Fruit fly (Drosophila melanogaster) whole organism, wandering third instar larva: ENCODE measurements around the gene Scgdelta.

Experiments used
- Abd-B ChIP-seq: fragments of >200 bp; optimal IDR thresholded peaks from 2 replicates; lab custom pipeline; 2017; ENCODE audit warnings: missing biosample characterization, missing genetic modification characterization
- CG32264 ChIP-seq: fragments of 200-800 bp; sonication (Bioruptor generic); optimal IDR thresholded peaks from 2 replicates; lab custom pipeline; 2016; ENCODE audit warnings: missing biosample characterization, missing genetic modification characterization
- CG9705 ChIP-seq: fragments of 200-800 bp; sonication (Bioruptor generic); optimal IDR thresholded peaks from 2 replicates; lab custom pipeline; 2018; ENCODE audit warnings: missing biosample characterization, mild to moderate bottlenecking, missing genetic modification characterization
- CrebA ChIP-seq: fragments of 200-800 bp; sonication (Bioruptor generic); optimal IDR thresholded peaks from 2 replicates; lab custom pipeline; 2016; ENCODE audit warnings: missing biosample characterization, mild to moderate bottlenecking, missing genetic modification characterization, borderline replicate concordance
- Dif ChIP-seq: fragments of 200-275, 200-300 bp; sonication (Bioruptor generic); optimal IDR thresholded peaks from 2 replicates; lab custom pipeline; 2018; ENCODE audit warnings: missing biosample characterization, missing genetic modification characterization; ENCODE audit not compliant: partially characterized antibody
- HLH106 ChIP-seq: fragments of 200-800 bp; optimal IDR thresholded peaks from 3 replicates; lab custom pipeline; 2019; ENCODE audit warnings: missing biosample characterization, mild to moderate bottlenecking, missing genetic modification characterization, moderate library complexity
- Hnf4 ChIP-seq: fragments of 200-800 bp; sonication (Bioruptor generic); optimal IDR thresholded peaks from 2 replicates; lab custom pipeline; 2016; ENCODE audit warnings: missing biosample characterization, mild to moderate bottlenecking, missing genetic modification characterization
- Hr78 ChIP-seq: fragments of >200 bp; optimal IDR thresholded peaks from 2 replicates; lab custom pipeline; 2017; ENCODE audit warnings: missing biosample characterization, missing genetic modification characterization
- Hr83 ChIP-seq: fragments of 200-300 bp; sonication (Bioruptor generic); optimal IDR thresholded peaks from 2 replicates; lab custom pipeline; 2016; ENCODE audit warnings: missing biosample characterization, mild to moderate bottlenecking, missing genetic modification characterization, moderate library complexity; ENCODE audit not compliant: poor library complexity, severe bottlenecking
- Jra ChIP-seq: sonication (Bioruptor generic); optimal IDR thresholded peaks from 2 replicates; lab custom pipeline; 2016; ENCODE audit warnings: missing biosample characterization, missing genetic modification characterization
- Mio ChIP-seq: sonication (Bioruptor generic); optimal IDR thresholded peaks from 2 replicates; lab custom pipeline; 2016; ENCODE audit warnings: missing biosample characterization, missing genetic modification characterization
- Myc ChIP-seq: fragments of >200 bp; optimal IDR thresholded peaks from 2 replicates; lab custom pipeline; 2017
- N ChIP-seq: fragments of >200 bp; optimal IDR thresholded peaks from 2 replicates; lab custom pipeline; 2018; ENCODE audit warnings: missing biosample characterization, missing external identifiers, missing genetic modification characterization
- Rel ChIP-seq, 2 experiments: fragments of 200-800 bp; sonication (Bioruptor generic) in 1 of 2; optimal IDR thresholded peaks; 2 replicates in 1 of 2; 3 replicates in 1 of 2; lab custom pipeline; 2016 to 2019; ENCODE audit warnings: mild to moderate bottlenecking in 2 of 2, missing biosample characterization in 2 of 2, missing genetic modification characterization in 2 of 2, moderate library complexity in 1 of 2
- Sp1 ChIP-seq: fragments of 200-800 bp; sonication (Bioruptor generic); optimal IDR thresholded peaks from 3 replicates; lab custom pipeline; 2019; ENCODE audit warnings: missing biosample characterization, mild to moderate bottlenecking, missing genetic modification characterization, moderate library complexity
- Vsx2 ChIP-seq: fragments of 200-300, 225-300 bp; sonication (Bioruptor generic); optimal IDR thresholded peaks from 2 replicates; lab custom pipeline; 2018; ENCODE audit warnings: missing biosample characterization, missing genetic modification characterization; ENCODE audit not compliant: partially characterized antibody
- brk ChIP-seq: fragments of 200-800 bp; sonication (Bioruptor generic); optimal IDR thresholded peaks from 2 replicates; lab custom pipeline; 2016; ENCODE audit warnings: missing biosample characterization, mild to moderate bottlenecking, missing genetic modification characterization
- dl ChIP-seq, 2 experiments: fragments of 175-275, 200-275 bp in 1 of 2; fragments of 200-275 bp in 1 of 2; sonication (Bioruptor generic); optimal IDR thresholded peaks; lab custom pipeline; 2018; ENCODE audit warnings: mild to moderate bottlenecking in 2 of 2, missing biosample characterization in 2 of 2, missing genetic modification characterization in 2 of 2, moderate library complexity in 2 of 2; ENCODE audit not compliant: partially characterized antibody in 2 of 2, insufficient read depth in 1 of 2
- dmrt93B ChIP-seq: fragments of 200-800 bp; sonication (Bioruptor generic); optimal IDR thresholded peaks from 2 replicates; lab custom pipeline; 2018; ENCODE audit warnings: missing biosample characterization, mild to moderate bottlenecking, missing genetic modification characterization
- dsf ChIP-seq: sonication (Bioruptor generic); optimal IDR thresholded peaks from 2 replicates; lab custom pipeline; 2016; ENCODE audit warnings: missing biosample characterization, missing genetic modification characterization, borderline replicate concordance
- ey ChIP-seq: fragments of 200-800 bp; sonication (Bioruptor generic); optimal IDR thresholded peaks from 2 replicates; lab custom pipeline; 2016; ENCODE audit warnings: missing biosample characterization, missing genetic modification characterization
- foxo ChIP-seq, 2 experiments: fragments of 200-800 bp; sonication (Bioruptor generic); optimal IDR thresholded peaks; 2 replicates in 1 of 2; 3 replicates in 1 of 2; lab custom pipeline; 2016 to 2017; ENCODE audit warnings: missing biosample characterization in 2 of 2, missing genetic modification characterization in 2 of 2
- fru ChIP-seq: fragments of 200-800 bp; sonication (Bioruptor generic); optimal IDR thresholded peaks from 3 replicates; lab custom pipeline; 2016; ENCODE audit warnings: missing biosample characterization, mild to moderate bottlenecking, missing genetic modification characterization
- h ChIP-seq: fragments of 200-800 bp; sonication (Bioruptor generic); optimal IDR thresholded peaks from 3 replicates; lab custom pipeline; 2016; ENCODE audit warnings: missing biosample characterization, mild to moderate bottlenecking, missing genetic modification characterization
- lola ChIP-seq: fragments of >200 bp; optimal IDR thresholded peaks from 2 replicates; lab custom pipeline; 2017; ENCODE audit warnings: missing biosample characterization, missing genetic modification characterization
- pan ChIP-seq: fragments of >200 bp; optimal IDR thresholded peaks from 2 replicates; lab custom pipeline; 2017
- psq ChIP-seq: fragments of 200-800 bp; sonication (Bioruptor generic); optimal IDR thresholded peaks from 3 replicates; lab custom pipeline; 2017; ENCODE audit warnings: missing biosample characterization, mild to moderate bottlenecking, missing genetic modification characterization, moderate library complexity
- rgr ChIP-seq: fragments of 200-800 bp; sonication (Bioruptor generic); optimal IDR thresholded peaks from 3 replicates; lab custom pipeline; 2016; ENCODE audit warnings: missing biosample characterization, mild to moderate bottlenecking, missing genetic modification characterization
- sage ChIP-seq: fragments of 200-800 bp; sonication (Bioruptor generic); optimal IDR thresholded peaks from 2 replicates; lab custom pipeline; 2016; ENCODE audit warnings: missing biosample characterization, mild to moderate bottlenecking, missing genetic modification characterization
- tai ChIP-seq: sonication (Bioruptor generic); optimal IDR thresholded peaks from 2 replicates; lab custom pipeline; 2016; ENCODE audit warnings: missing biosample characterization, missing genetic modification characterization
- woc ChIP-seq: sonication (Bioruptor generic); optimal IDR thresholded peaks from 2 replicates; lab custom pipeline; 2016; ENCODE audit warnings: missing biosample characterization, mild to moderate bottlenecking, missing genetic modification characterization

Scgdelta gene

DNA sequence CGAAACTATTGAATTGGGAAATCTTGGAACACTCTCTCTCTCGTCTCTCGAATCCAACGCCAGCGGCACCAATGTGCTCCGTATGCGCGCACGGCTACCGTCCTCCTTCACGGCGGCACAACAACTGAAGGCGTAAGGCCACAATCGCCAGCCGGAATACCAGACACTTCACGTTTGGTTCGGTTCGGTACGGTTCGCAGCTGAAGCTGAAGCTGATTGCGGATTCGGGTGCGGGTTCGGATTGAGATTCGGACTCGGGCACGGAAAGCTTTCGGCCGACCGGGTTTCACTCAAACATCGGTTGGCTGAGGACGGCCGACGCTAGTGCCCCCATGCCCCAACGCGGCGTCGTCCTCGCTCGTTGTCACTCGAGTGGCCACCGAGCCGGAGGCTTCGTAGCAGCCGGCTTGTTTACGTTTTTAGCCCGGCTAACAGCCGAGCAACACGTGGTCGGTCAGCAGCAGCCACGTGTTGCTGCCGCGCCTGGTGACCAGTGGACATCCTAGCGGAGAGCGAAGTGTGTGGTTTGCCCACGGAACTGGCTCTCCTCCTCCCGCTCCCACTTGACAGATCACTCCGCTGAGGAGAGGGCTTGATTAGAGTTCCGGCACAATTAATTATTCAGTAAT is at the start of gene Scgdelta:
Gene Scgdelta (minus strand): TSS at position 128 of the 629 bp plus-strand sequence.
- TF ChIP-seq CrebA (GFP tag; lab: Kevin White, UChicago) (no peak), HLH106 (no peak), Abd-B (GFP tag; lab: Kevin White, UChicago) (no peak), CG9705 (GFP tag; lab: Kevin White, UChicago) (no peak), rgr (GFP tag; lab: Kevin White, UChicago) (no peak), Hr78 (GFP tag; lab: Kevin White, UChicago) (no peak), tai (GFP tag; lab: Kevin White, UChicago) (no peak), dmrt93B (GFP tag; lab: Kevin White, UChicago) (no peak), foxo (GFP tag; optimal IDR thresholded peaks at IDR 0.05; lab: Kevin White, UChicago) (no peak)

dm6 chrX:1793793-1794358 is 40.0 kb upstream of the Scgdelta start:
- TF ChIP-seq N (GFP tag; lab: Kevin White, UChicago) = no peak
- TF ChIP-seq lola (GFP tag; lab: Kevin White, UChicago) = no peak
- TF ChIP-seq Jra (GFP tag; lab: Kevin White, UChicago) = no peak
- no peak for TF ChIP-seq CrebA (GFP tag; lab: Kevin White, UChicago)
- no peak for TF ChIP-seq fru
- TF ChIP-seq CG9705 (GFP tag; lab: Kevin White, UChicago) = no peak
- no peak for TF ChIP-seq brk (GFP tag; lab: Kevin White, UChicago)
- TF ChIP-seq Hr78 (GFP tag; lab: Kevin White, UChicago) = no peak
- no peak for TF ChIP-seq sage (GFP tag; lab: Kevin White, UChicago)
- TF ChIP-seq Hnf4 (GFP tag; lab: Kevin White, UChicago) = no peak
- TF ChIP-seq CG32264 (GFP tag; lab: Kevin White, UChicago) = no peak
- no peak for TF ChIP-seq pan (lab: Kevin White, UChicago)
- no peak for TF ChIP-seq dsf (GFP tag; lab: Kevin White, UChicago)
- no peak for TF ChIP-seq h (GFP tag; lab: Kevin White, UChicago)
- no peak for TF ChIP-seq tai (GFP tag; lab: Kevin White, UChicago)
- no peak for TF ChIP-seq Myc (lab: Kevin White, UChicago)
- TF ChIP-seq ey = no peak
- no peak for TF ChIP-seq Rel (GFP tag; optimal IDR thresholded peaks at IDR 0.05; lab: Kevin White, UChicago)
- no peak for TF ChIP-seq Rel (tag; optimal IDR thresholded peaks at IDR 0.05; lab: Kevin White, UChicago)
- no peak for TF ChIP-seq dl (GFP tag; optimal IDR thresholded peaks at IDR 0.05; lab: Kevin White, UChicago; ENCODE audit: insufficient read depth in 1 of 2, partially characterized antibody in 2 of 2)
- TF ChIP-seq psq (GFP tag; lab: Kevin White, UChicago) = no peak

- TF ChIP-seq Dif (GFP tag; lab: Kevin White, UChicago) (no peak), Sp1 (GFP tag; lab: Kevin White, UChicago) (no peak), Vsx2 (no peak), Hr78 (GFP tag; lab: Kevin White, UChicago) (no peak), woc (GFP tag; lab: Kevin White, UChicago) (no peak), dmrt93B (GFP tag; lab: Kevin White, UChicago) (no peak), HLH106 (no peak)
Observed at dm6 chrX:1789266-1789665, 35.4 kb upstream of the Scgdelta start, which contains the start of gene CG32806. Gene CG32806, plus strand, starts transcription at chrX:1789566.

- TF ChIP-seq Mio (GFP tag; lab: Kevin White, UChicago) (no peak), Hr83 (GFP tag; lab: Kevin White, UChicago) (no peak), dsf (GFP tag; lab: Kevin White, UChicago) (no peak), pan (lab: Kevin White, UChicago) (no peak), Dif (GFP tag; lab: Kevin White, UChicago) (no peak), psq (GFP tag; lab: Kevin White, UChicago) (peak; percentile 63)
Observed at dm6 chrX:1774347-1774829, 20.5 kb upstream of the Scgdelta start.
